Worm (Caenorhabditis elegans) whole organism, L4 larva: ENCODE results near the gene F52G3.5.
A peak's percentile ranks its signal among the peaks of the same experiment; 100 is the strongest.

Experiments
- F37D6.2 ChIP-seq: sonication (generic microtip); optimal IDR thresholded peaks from 2 replicates; lab custom pipeline; 2016; ENCODE audit warnings: mild to moderate bottlenecking, missing genetic modification characterization, missing compliant biosample characterization
- F49E8.2 ChIP-seq: sonication (generic microtip); optimal IDR thresholded peaks from 2 replicates; lab custom pipeline; 2016; ENCODE audit warnings: missing compliant biosample characterization, mild to moderate bottlenecking, missing genetic modification characterization, borderline replicate concordance
- R02D3.7 ChIP-seq: fragments of 150-350 bp; sonication (generic microtip); optimal IDR thresholded peaks from 3 replicates; lab custom pipeline; 2014; ENCODE audit warnings: missing biosample characterization, missing genetic modification characterization
- Y5F2A.4 ChIP-seq: fragments of 200-800 bp; sonication (Bioruptor generic); optimal IDR thresholded peaks from 2 replicates; lab custom pipeline; 2018; ENCODE audit warnings: mild to moderate bottlenecking, missing genetic modification characterization, missing compliant biosample characterization
- Y75B8A.6 ChIP-seq: fragments of 200-800 bp; sonication (Bioruptor generic); IDR thresholded peaks from 2 replicates; pipeline ENCODE4 v1.3.6; 2022; ENCODE audit warnings: missing genetic modification reagents, missing genetic modification characterization, missing compliant biosample characterization
- aha-1 ChIP-seq: fragments of 150-350 bp; peaks from one replicate; lab custom pipeline; 2014; ENCODE audit warnings: missing biosample characterization, missing genetic modification characterization
- aly-2 ChIP-seq: sonication (generic microtip); optimal IDR thresholded peaks from 2 replicates; lab custom pipeline; 2018; ENCODE audit warnings: missing biosample characterization, missing genetic modification characterization
- ama-1 ChIP-seq: fragments of 150-350 bp; optimal IDR thresholded peaks from 2 replicates; lab custom pipeline; 2014; ENCODE audit warnings: inconsistent platforms, mixed read lengths
- ceh-32 ChIP-seq: sonication (generic microtip); optimal IDR thresholded peaks from 2 replicates; lab custom pipeline; 2016; ENCODE audit warnings: mild to moderate bottlenecking, missing genetic modification characterization, missing compliant biosample characterization; ENCODE audit not compliant: poor library complexity
- ceh-44 ChIP-seq: fragments of 200-800 bp; sonication (Bioruptor generic); IDR thresholded peaks from 2 replicates; pipeline ENCODE4 v1.3.6; 2022; ENCODE audit warnings: missing genetic modification reagents, missing genetic modification characterization, missing compliant biosample characterization
- ceh-82 ChIP-seq: sonication (generic microtip); optimal IDR thresholded peaks from 2 replicates; lab custom pipeline; 2017; ENCODE audit warnings: missing biosample characterization, missing genetic modification characterization
- ces-1 ChIP-seq: fragments of 150-350 bp; sonication (generic microtip); optimal IDR thresholded peaks from 4 replicates; lab custom pipeline; 2014; ENCODE audit warnings: missing biosample characterization, missing genetic modification reagents, missing genetic modification characterization
- daf-16 ChIP-seq, 3 experiments: sonication (generic microtip); optimal IDR thresholded peaks; 2 replicates each; lab custom pipeline; 2016 to 2017; ENCODE audit warnings: missing genetic modification characterization in 3 of 3, missing genetic modification reagents in 3 of 3, mild to moderate bottlenecking in 2 of 3, missing compliant biosample characterization in 2 of 3, missing biosample characterization in 1 of 3, moderate library complexity in 1 of 3
- daf-19 ChIP-seq: fragments of 200-800 bp; sonication (Bioruptor generic); conservative IDR thresholded peaks from 2 replicates; pipeline ENCODE4 v1.3.6; 2022; ENCODE audit warnings: missing genetic modification characterization, missing compliant biosample characterization
- dmd-6 ChIP-seq: fragments of 200-800 bp; sonication (Bioruptor generic); IDR thresholded peaks from 2 replicates; pipeline ENCODE4 v1.3.6; 2022; ENCODE audit warnings: missing genetic modification reagents, missing genetic modification characterization, missing compliant biosample characterization
- dmd-9 ChIP-seq: fragments of 200-800 bp; sonication (Bioruptor generic); IDR thresholded peaks from 2 replicates; pipeline ENCODE4 v1.3.6; 2022; ENCODE audit warnings: missing genetic modification reagents, missing genetic modification characterization, missing compliant biosample characterization
- dve-1 ChIP-seq: sonication (generic microtip); optimal IDR thresholded peaks from 2 replicates; lab custom pipeline; 2017; ENCODE audit warnings: antibody characterized with exemption, mild to moderate bottlenecking, missing genetic modification characterization, missing compliant biosample characterization; ENCODE audit not compliant: insufficient read depth
- egl-27 ChIP-seq: sonication (generic microtip); optimal IDR thresholded peaks from 3 replicates; lab custom pipeline; 2017; ENCODE audit warnings: missing biosample characterization, missing genetic modification reagents, missing genetic modification characterization
- fos-1 ChIP-seq: fragments of 150-350 bp; optimal IDR thresholded peaks from 2 replicates; lab custom pipeline; 2014; ENCODE audit warnings: missing biosample characterization, missing genetic modification characterization
- lin-1 ChIP-seq: fragments of 200-800 bp; sonication (Bioruptor generic); IDR thresholded peaks from 2 replicates; pipeline ENCODE4 v1.3.6; 2022; ENCODE audit warnings: missing genetic modification reagents, missing genetic modification characterization, missing compliant biosample characterization
- lin-29 ChIP-seq: fragments of 200-800 bp; sonication (Bioruptor generic); IDR thresholded peaks from 2 replicates; pipeline ENCODE4 v1.3.6; 2022; ENCODE audit warnings: missing genetic modification reagents, missing genetic modification characterization, missing compliant biosample characterization
- lin-38 ChIP-seq: fragments of 200-800 bp; sonication (Bioruptor generic); IDR thresholded peaks from 2 replicates; pipeline ENCODE4 v1.3.6; 2022; ENCODE audit warnings: missing genetic modification reagents, missing genetic modification characterization, missing compliant biosample characterization
- lir-3 ChIP-seq: sonication (generic microtip); optimal IDR thresholded peaks from 2 replicates; lab custom pipeline; 2016; ENCODE audit warnings: mild to moderate bottlenecking, missing genetic modification characterization, missing compliant biosample characterization
- mdt-29 ChIP-seq: fragments of 200-800 bp; sonication (Bioruptor generic); IDR thresholded peaks from 2 replicates; pipeline ENCODE4 v1.3.6; 2022; ENCODE audit warnings: missing genetic modification reagents, missing genetic modification characterization, missing compliant biosample characterization
- mes-2 ChIP-seq: sonication (generic microtip); optimal IDR thresholded peaks from 2 replicates; lab custom pipeline; 2016; ENCODE audit warnings: missing genotype, mild to moderate bottlenecking, missing genetic modification characterization, missing compliant biosample characterization; ENCODE audit not compliant: poor library complexity, severe bottlenecking
- mxl-2 ChIP-seq: fragments of 200-800 bp; sonication (Bioruptor generic); conservative IDR thresholded peaks from 2 replicates; pipeline ENCODE4 v1.3.6; 2022; ENCODE audit warnings: missing genetic modification reagents, missing genetic modification characterization, missing compliant biosample characterization
- mxl-3 ChIP-seq: fragments of 200-800 bp; sonication (Bioruptor generic); optimal IDR thresholded peaks from 2 replicates; lab custom pipeline; 2018; ENCODE audit warnings: mild to moderate bottlenecking, missing genetic modification characterization, missing compliant biosample characterization
- nhr-102 ChIP-seq: sonication (generic microtip); optimal IDR thresholded peaks from 2 replicates; lab custom pipeline; 2016; ENCODE audit warnings: mild to moderate bottlenecking, missing genetic modification characterization, moderate library complexity, missing compliant biosample characterization
- nhr-11 ChIP-seq: fragments of 150-350 bp; optimal IDR thresholded peaks from 2 replicates; lab custom pipeline; 2014; ENCODE audit warnings: missing biosample characterization, missing genetic modification characterization
- nhr-111 ChIP-seq: fragments of 200-800 bp; sonication (Bioruptor generic); optimal IDR thresholded peaks from 2 replicates; lab custom pipeline; 2018; ENCODE audit warnings: mild to moderate bottlenecking, missing genetic modification characterization, missing compliant biosample characterization
- nhr-25 ChIP-seq: sonication (generic microtip); optimal IDR thresholded peaks from 2 replicates; lab custom pipeline; 2017; ENCODE audit warnings: missing genetic modification characterization, mild to moderate bottlenecking, missing compliant biosample characterization, antibody characterized with exemption, moderate library complexity, borderline replicate concordance; ENCODE audit not compliant: insufficient read depth
- nhr-41 ChIP-seq: fragments of 200-800 bp; sonication (Bioruptor generic); IDR thresholded peaks from 2 replicates; pipeline ENCODE4 v1.3.6; 2022; ENCODE audit warnings: missing genetic modification reagents, missing genetic modification characterization, missing compliant biosample characterization
- nhr-42 ChIP-seq: fragments of 200-800 bp; sonication (Bioruptor generic); IDR thresholded peaks from 2 replicates; pipeline ENCODE4 v1.3.6; 2022; ENCODE audit warnings: missing genetic modification characterization, missing compliant biosample characterization
- nhr-48 ChIP-seq: sonication (generic microtip); optimal IDR thresholded peaks from 2 replicates; lab custom pipeline; 2016; ENCODE audit warnings: mild to moderate bottlenecking, missing genetic modification characterization, missing compliant biosample characterization
- nhr-6 ChIP-seq: fragments of 150-350 bp; optimal IDR thresholded peaks from 2 replicates; lab custom pipeline; 2014; ENCODE audit warnings: missing biosample characterization, missing genetic modification characterization
- nhr-76 ChIP-seq: fragments of 150-350 bp; optimal IDR thresholded peaks from 2 replicates; lab custom pipeline; 2014; ENCODE audit warnings: missing biosample characterization, missing genetic modification characterization
- nhr-77 ChIP-seq: fragments of 150-350 bp; optimal IDR thresholded peaks from 2 replicates; lab custom pipeline; 2014; ENCODE audit warnings: missing biosample characterization, missing genetic modification characterization
- pha-4 ChIP-seq, 2 experiments: fragments of 150-350 bp in 1 of 2; fragments of 200-800 bp in 1 of 2; sonication (Bioruptor generic) in 1 of 2; IDR thresholded peaks in 1 of 2; optimal IDR thresholded peaks in 1 of 2; 2 replicates each; pipeline versions ENCODE4 v1.3.6 to Lab custom; 2014 to 2022; ENCODE audit warnings: missing genetic modification characterization in 2 of 2, missing genetic modification reagents in 2 of 2, missing biosample characterization in 1 of 2, missing compliant biosample characterization in 1 of 2
- saeg-2 ChIP-seq: fragments of 200-800 bp; sonication (Bioruptor generic); IDR thresholded peaks from 2 replicates; pipeline ENCODE4 v1.3.6; 2022; ENCODE audit warnings: missing genetic modification reagents, missing genetic modification characterization, missing compliant biosample characterization
- sdz-12 ChIP-seq: fragments of 200-800 bp; sonication (Bioruptor generic); optimal IDR thresholded peaks from 2 replicates; lab custom pipeline; 2018; ENCODE audit warnings: mild to moderate bottlenecking, missing genetic modification characterization, missing compliant biosample characterization
- skn-1 ChIP-seq: fragments of 150-350 bp; optimal IDR thresholded peaks from 2 replicates; lab custom pipeline; 2014; ENCODE audit warnings: missing biosample characterization, missing genetic modification characterization
- spr-3 ChIP-seq: fragments of 200-800 bp; sonication (Bioruptor generic); optimal IDR thresholded peaks from 2 replicates; lab custom pipeline; 2018; ENCODE audit warnings: mild to moderate bottlenecking, missing genetic modification characterization, missing compliant biosample characterization
- unc-130 ChIP-seq: sonication (generic microtip); optimal IDR thresholded peaks from 2 replicates; lab custom pipeline; 2016; ENCODE audit warnings: missing genetic modification reagents, missing genetic modification characterization, missing compliant biosample characterization
- zfp-2 ChIP-seq: sonication (generic microtip); optimal IDR thresholded peaks from 2 replicates; lab custom pipeline; 2016; ENCODE audit warnings: mild to moderate bottlenecking, missing genetic modification characterization, missing compliant biosample characterization
- zfp-3 ChIP-seq: fragments of 200-800 bp; sonication (Bioruptor generic); conservative IDR thresholded peaks from 2 replicates; pipeline ENCODE4 v1.3.6; 2022; ENCODE audit warnings: missing genetic modification reagents, missing genetic modification characterization, missing compliant biosample characterization
- zip-11 ChIP-seq: fragments of 200-800 bp; sonication (Bioruptor generic); IDR thresholded peaks from 2 replicates; pipeline ENCODE4 v1.3.6; 2022; ENCODE audit warnings: missing genetic modification characterization, missing compliant biosample characterization
- ztf-11 ChIP-seq: fragments of 150-350 bp; optimal IDR thresholded peaks from 2 replicates; lab custom pipeline; 2014; ENCODE audit warnings: missing biosample characterization, missing genetic modification characterization

Gene F52G3.5

ce11 chrX:16929560-16930332 lies 46.2 kb downstream of the F52G3.5 start (continued):
- TF ChIP-seq R02D3.7 (tag; lab: Kevin White, UChicago) (no peak), aha-1 (tag; lab: Kevin White, UChicago) (peak; percentile 98), ceh-44 (GFP tag; lab: Robert Waterston, UW) (no peak), spr-3 (GFP tag; lab: Kevin White, UChicago) (peak; percentile 74), lin-29 (GFP tag; lab: Robert Waterston, UW) (peak; percentile 66; the same call in 1 of the 2 replicates), nhr-76 (tag; lab: Kevin White, UChicago) (peak; percentile 6), lin-38 (GFP tag; lab: Robert Waterston, UW) (peak; percentile 71), unc-130 (no peak), nhr-41 (GFP tag; lab: Robert Waterston, UW) (peak; percentile 16; the same call in 1 of the 2 replicates), skn-1 (tag; lab: Kevin White, UChicago) (peak; percentile 45), nhr-77 (tag; lab: Kevin White, UChicago) (peak; percentile 77), pha-4 (GFP tag; IDR thresholded peaks at IDR 0.05; lab: Robert Waterston, UW) (peak; percentile 88), pha-4 (tag; optimal IDR thresholded peaks at IDR 0.05; lab: Kevin White, UChicago) (peak; percentile 36), daf-16 (GFP tag; optimal IDR thresholded peaks at IDR 0.05; lab: Kevin White, UChicago) (peak; percentile 48 to 96), daf-16 (tag; optimal IDR thresholded peaks at IDR 0.05; lab: Kevin White, UChicago) (peak; percentile 86), dmd-9 (GFP tag; lab: Robert Waterston, UW) (peak; percentile 76; the same call in 1 of the 2 replicates), dve-1 (tag; lab: Kevin White, UChicago) (peak; percentile 99), aly-2 (tag; lab: Kevin White, UChicago) (no peak), saeg-2 (GFP tag; lab: Robert Waterston, UW) (peak; percentile 92), fos-1 (tag; lab: Kevin White, UChicago) (no peak), daf-19 (GFP tag; lab: Robert Waterston, UW) (no peak), nhr-6 (tag; lab: Kevin White, UChicago) (peak; percentile 98), Y5F2A.4 (GFP tag; lab: Kevin White, UChicago) (no peak), F37D6.2 (tag; lab: Kevin White, UChicago) (peak; percentile 93), nhr-111 (GFP tag; lab: Kevin White, UChicago) (no peak), lin-1 (GFP tag; lab: Robert Waterston, UW) (no peak; the same call in 1 of the 2 replicates), nhr-42 (GFP tag; lab: Robert Waterston, UW) (peak; percentile 91), zip-11 (GFP tag; lab: Robert Waterston, UW) (no peak), ces-1 (GFP tag; lab: Kevin White, UChicago) (no peak), ztf-11 (tag; lab: Kevin White, UChicago) (no peak), ceh-82 (tag; lab: Kevin White, UChicago) (no peak), ama-1 (lab: Kevin White, UChicago) (peak; percentile 100), nhr-11 (tag; lab: Kevin White, UChicago) (peak; percentile 99), zfp-3 (GFP tag; lab: Robert Waterston, UW) (peak; percentile 85), dmd-6 (GFP tag; lab: Robert Waterston, UW) (peak; percentile 98), mdt-29 (GFP tag; lab: Robert Waterston, UW) (peak; percentile 100), mxl-3 (GFP tag; lab: Kevin White, UChicago) (peak; percentile 82), mes-2 (tag; lab: Kevin White, UChicago) (peak; percentile 78), nhr-102 (tag; lab: Kevin White, UChicago) (peak; percentile 95), F49E8.2 (no peak), Y75B8A.6 (0 out of 2 replicates have a peak, but pooled peaks have one; percentile 29), zfp-2 (tag; lab: Kevin White, UChicago) (peak; percentile 76), nhr-48 (tag; lab: Kevin White, UChicago) (peak; percentile 95), mxl-2 (GFP tag; lab: Robert Waterston, UW) (peak; percentile 47; the same call in 1 of the 2 replicates), egl-27 (tag; lab: Kevin White, UChicago) (peak; percentile 87), nhr-25 (tag; lab: Kevin White, UChicago) (peak; percentile 97), lir-3 (tag; lab: Kevin White, UChicago) (no peak), ceh-32 (tag; lab: Kevin White, UChicago) (peak; percentile 77), sdz-12 (GFP tag; lab: Kevin White, UChicago) (peak; percentile 21)
